Worm (Caenorhabditis elegans) whole organism, L2 larva: ENCODE data around the gene amt-1.
A peak's percentile ranks its signal among the peaks of the same experiment; 100 is the strongest.

Experiments used
- C34F6.9 ChIP-seq: fragments of 150-350 bp; optimal IDR thresholded peaks from 2 replicates; lab custom pipeline; 2014; ENCODE audit warnings: missing biosample characterization, missing genetic modification characterization
- R02D3.7 ChIP-seq: fragments of 150-350 bp; optimal IDR thresholded peaks from 2 replicates; lab custom pipeline; 2014; ENCODE audit warnings: missing biosample characterization, missing genetic modification characterization
- ZK546.5 ChIP-seq: sonication (generic microtip); optimal IDR thresholded peaks from 2 replicates; lab custom pipeline; 2017; ENCODE audit warnings: missing biosample characterization, missing genetic modification characterization
- alr-1 ChIP-seq: fragments of 150-350 bp; optimal IDR thresholded peaks from 2 replicates; lab custom pipeline; 2014; ENCODE audit warnings: missing biosample characterization, missing genetic modification characterization
- aly-2 ChIP-seq: fragments of 150-350 bp; optimal IDR thresholded peaks from 2 replicates; lab custom pipeline; 2014; ENCODE audit warnings: missing biosample characterization, missing genetic modification characterization
- ama-1 ChIP-seq: fragments of 150-350 bp; optimal IDR thresholded peaks from 2 replicates; lab custom pipeline; 2018; ENCODE audit warnings: inconsistent platforms
- blmp-1 ChIP-seq: sonication (generic microtip); optimal IDR thresholded peaks from 2 replicates; lab custom pipeline; 2017; ENCODE audit warnings: missing genetic modification characterization, mild to moderate bottlenecking, missing compliant biosample characterization, antibody characterized with exemption, moderate library complexity; ENCODE audit not compliant: insufficient read depth
- ceh-16 ChIP-seq: fragments of 150-350 bp; optimal IDR thresholded peaks from 2 replicates; lab custom pipeline; 2014; ENCODE audit warnings: missing biosample characterization, missing genetic modification characterization
- crh-2 ChIP-seq: sonication (generic microtip); optimal IDR thresholded peaks from 2 replicates; lab custom pipeline; 2017; ENCODE audit warnings: missing biosample characterization, missing genetic modification characterization
- dmd-4 ChIP-seq: sonication (generic microtip); optimal IDR thresholded peaks from 2 replicates; lab custom pipeline; 2017; ENCODE audit warnings: missing biosample characterization, missing genetic modification characterization
- elt-1 ChIP-seq: fragments of 150-350 bp; optimal IDR thresholded peaks from 2 replicates; lab custom pipeline; 2014; ENCODE audit warnings: missing biosample characterization, missing genetic modification characterization
- gmeb-1 ChIP-seq: fragments of 150-350 bp; optimal IDR thresholded peaks from 2 replicates; lab custom pipeline; 2014; ENCODE audit warnings: missing biosample characterization, missing genetic modification characterization
- lin-11 ChIP-seq: fragments of 150-350 bp; sonication (generic microtip); optimal IDR thresholded peaks from 2 replicates; lab custom pipeline; 2014; ENCODE audit warnings: missing biosample characterization, missing genetic modification characterization, inconsistent platforms, mixed read lengths
- lin-13 ChIP-seq: fragments of 150-350 bp; optimal IDR thresholded peaks from 2 replicates; lab custom pipeline; 2014; ENCODE audit warnings: missing biosample characterization, missing genetic modification reagents, missing genetic modification characterization
- lsy-2 ChIP-seq, 2 experiments: fragments of 150-350 bp in 1 of 2; sonication (generic microtip) in 1 of 2; optimal IDR thresholded peaks; 2 replicates each; lab custom pipeline; 2014 to 2017; ENCODE audit warnings: missing biosample characterization in 2 of 2, missing genetic modification characterization in 2 of 2
- mab-5 ChIP-seq: fragments of 150-350 bp; optimal IDR thresholded peaks from 2 replicates; lab custom pipeline; 2014; ENCODE audit warnings: missing biosample characterization, missing genetic modification characterization
- mdl-1 ChIP-seq, 2 experiments: fragments of 150-350 bp in 1 of 2; sonication (generic microtip) in 1 of 2; optimal IDR thresholded peaks; 2 replicates each; lab custom pipeline; 2017; ENCODE audit warnings: missing biosample characterization in 2 of 2, missing genetic modification characterization in 2 of 2
- nhr-10 ChIP-seq: sonication (generic microtip); optimal IDR thresholded peaks from 2 replicates; lab custom pipeline; 2017; ENCODE audit warnings: missing biosample characterization, missing genetic modification characterization
- nhr-11 ChIP-seq: fragments of 150-350 bp; optimal IDR thresholded peaks from 2 replicates; lab custom pipeline; 2014; ENCODE audit warnings: missing biosample characterization, missing genetic modification characterization
- nhr-12 ChIP-seq: fragments of 150-350 bp; optimal IDR thresholded peaks from 2 replicates; lab custom pipeline; 2014; ENCODE audit warnings: missing biosample characterization, missing genetic modification characterization
- nhr-129 ChIP-seq: fragments of 150-350 bp; optimal IDR thresholded peaks from 2 replicates; lab custom pipeline; 2014; ENCODE audit warnings: missing biosample characterization, missing genetic modification characterization
- nhr-21 ChIP-seq: fragments of 150-350 bp; optimal IDR thresholded peaks from 2 replicates; lab custom pipeline; 2014; ENCODE audit warnings: missing biosample characterization, missing genetic modification characterization
- nhr-23 ChIP-seq: fragments of 150-350 bp; optimal IDR thresholded peaks from 2 replicates; lab custom pipeline; 2014; ENCODE audit warnings: missing biosample characterization, missing genetic modification reagents, missing genetic modification characterization
- nhr-237 ChIP-seq: fragments of 150-350 bp; optimal IDR thresholded peaks from 2 replicates; lab custom pipeline; 2014; ENCODE audit warnings: missing biosample characterization, missing genetic modification characterization
- nhr-25 ChIP-seq: fragments of 150-350 bp; sonication (generic microtip); optimal IDR thresholded peaks from 3 replicates; lab custom pipeline; 2014; ENCODE audit warnings: missing biosample characterization, missing genetic modification characterization
- nhr-6 ChIP-seq: fragments of 150-350 bp; optimal IDR thresholded peaks from 2 replicates; lab custom pipeline; 2014; ENCODE audit warnings: missing biosample characterization, missing genetic modification characterization
- nhr-77 ChIP-seq: fragments of 150-350 bp; optimal IDR thresholded peaks from 2 replicates; lab custom pipeline; 2014; ENCODE audit warnings: missing biosample characterization, missing genetic modification characterization
- peb-1 ChIP-seq: fragments of 150-350 bp; optimal IDR thresholded peaks from 2 replicates; lab custom pipeline; 2014; ENCODE audit warnings: missing biosample characterization, missing genetic modification characterization
- sem-4 ChIP-seq: fragments of 150-350 bp; optimal IDR thresholded peaks from 2 replicates; lab custom pipeline; 2014; ENCODE audit warnings: missing biosample characterization, missing genetic modification reagents, missing genetic modification characterization
- skn-1 ChIP-seq: sonication (generic microtip); optimal IDR thresholded peaks from 2 replicates; lab custom pipeline; 2017; ENCODE audit warnings: missing biosample characterization, missing genetic modification characterization
- sma-3 ChIP-seq: sonication (generic microtip); optimal IDR thresholded peaks from 2 replicates; lab custom pipeline; 2016; ENCODE audit warnings: missing genetic modification reagents, missing genetic modification characterization, missing compliant biosample characterization
- sma-9 ChIP-seq, 2 experiments: fragments of 150-350 bp in 1 of 2; sonication (generic microtip) in 1 of 2; optimal IDR thresholded peaks; 2 replicates each; lab custom pipeline; 2014 to 2016; ENCODE audit warnings: missing genetic modification characterization in 2 of 2, mild to moderate bottlenecking in 1 of 2, missing biosample characterization in 1 of 2, missing compliant biosample characterization in 1 of 2, missing genetic modification reagents in 1 of 2, moderate library complexity in 1 of 2
- snpc-4 ChIP-seq: fragments of 150-350 bp; optimal IDR thresholded peaks from 2 replicates; lab custom pipeline; 2014; ENCODE audit warnings: missing biosample characterization, missing genetic modification characterization
- unc-39 ChIP-seq: fragments of 150-350 bp; optimal IDR thresholded peaks from 2 replicates; lab custom pipeline; 2014; ENCODE audit warnings: missing biosample characterization, missing genetic modification characterization
- unc-55 ChIP-seq: fragments of 150-350 bp; sonication (generic microtip); optimal IDR thresholded peaks from 3 replicates; lab custom pipeline; 2014; ENCODE audit warnings: missing biosample characterization, missing genetic modification reagents, missing genetic modification characterization
- unc-62 ChIP-seq: fragments of 150-350 bp; optimal IDR thresholded peaks from 2 replicates; lab custom pipeline; 2014; ENCODE audit warnings: missing biosample characterization, missing genetic modification reagents, missing genetic modification characterization
- zag-1 ChIP-seq: fragments of 150-350 bp; optimal IDR thresholded peaks from 2 replicates; lab custom pipeline; 2014; ENCODE audit warnings: missing biosample characterization, missing genetic modification characterization
- ztf-1 ChIP-seq: fragments of 200-800 bp; sonication (Bioruptor generic); conservative IDR thresholded peaks from 2 replicates; pipeline ENCODE4 v1.3.6; 2022; ENCODE audit warnings: missing genetic modification characterization, missing compliant biosample characterization
- ztf-11 ChIP-seq: sonication (generic microtip); optimal IDR thresholded peaks from 2 replicates; lab custom pipeline; 2017; ENCODE audit warnings: missing biosample characterization, missing genetic modification characterization
- ztf-4 ChIP-seq: fragments of 150-350 bp; optimal IDR thresholded peaks from 2 replicates; lab custom pipeline; 2014; ENCODE audit warnings: missing biosample characterization, missing genetic modification characterization

amt-1 gene

DNA sequence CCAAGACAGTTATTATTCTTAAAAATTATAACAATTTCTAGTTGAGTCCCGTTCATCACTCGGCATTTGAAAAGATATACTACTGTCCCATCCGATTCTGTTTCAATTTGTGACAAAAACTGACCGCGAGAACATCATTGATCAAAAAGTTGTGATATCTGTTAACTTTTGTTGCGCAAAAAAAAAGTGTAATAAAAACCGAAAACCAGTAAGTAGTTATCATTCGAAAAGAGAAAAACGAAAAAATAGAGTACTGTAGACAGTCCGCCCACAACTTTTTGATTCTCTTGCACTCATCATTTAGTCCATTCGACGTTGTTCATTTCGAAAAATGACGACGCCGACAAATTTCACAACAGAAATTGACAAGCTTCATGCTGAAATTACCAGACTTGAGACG, at the start of gene amt-1:
TSS of gene amt-1 (plus strand) at position 301 of the 400 bp plus-strand sequence.
- TF ChIP-seq unc-62 (GFP tag; lab: Kevin White, UChicago) (no peak), C34F6.9 (tag; lab: Kevin White, UChicago) (no peak), R02D3.7 (tag; lab: Kevin White, UChicago) (no peak), alr-1 (tag; lab: Kevin White, UChicago) (no peak)

DNA sequence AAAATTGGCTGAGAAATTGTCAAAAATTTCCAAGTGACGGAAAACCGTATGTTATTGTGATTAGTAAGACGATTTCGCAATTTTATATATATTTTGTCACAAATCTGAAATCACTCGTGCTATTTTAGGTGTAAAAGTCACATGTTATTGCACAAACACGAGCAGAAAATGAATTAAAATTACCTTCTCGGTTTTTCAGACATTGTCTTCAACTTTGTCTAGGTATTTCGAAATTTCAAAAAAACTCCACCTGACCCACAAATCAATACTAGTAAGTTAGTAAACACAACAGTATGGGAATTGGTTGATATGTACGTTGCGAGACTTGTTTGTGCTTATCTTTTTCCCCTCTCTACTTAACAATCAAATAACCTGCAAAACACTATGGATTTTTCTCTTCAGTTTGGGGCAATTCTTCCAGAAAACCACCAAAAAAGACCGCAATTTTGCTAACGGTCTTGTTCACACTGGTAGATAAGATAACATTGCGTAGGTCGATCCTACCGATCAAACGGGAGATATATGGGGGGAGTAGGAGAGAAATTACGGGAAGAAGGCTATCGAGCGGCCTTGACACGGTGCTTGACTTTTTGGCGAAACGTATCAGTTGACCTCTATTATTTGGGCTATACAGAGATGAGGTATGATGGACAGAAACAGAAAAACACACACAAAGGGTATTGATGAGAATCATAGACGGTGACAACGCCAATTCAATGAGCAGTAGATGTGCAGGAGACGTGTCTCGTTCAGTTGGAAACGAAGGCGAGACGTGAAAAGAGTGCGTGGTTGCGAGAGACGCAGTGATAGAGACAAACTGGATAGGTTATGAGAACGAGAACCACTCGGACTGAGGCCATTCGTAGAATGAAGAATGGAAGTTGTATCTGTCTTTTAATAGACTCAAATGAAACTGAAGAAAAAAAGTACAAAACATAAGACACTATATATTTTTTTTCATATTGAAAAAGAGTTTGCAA, 49.1 kb upstream of the amt-1 start, which contains the start of gene C07A12.7:
TSS of gene C07A12.7 (minus strand) at position 308 of the 980 bp plus-strand sequence.
- TF ChIP-seq snpc-4, result no peak
- TF ChIP-seq nhr-23 (tag; lab: Kevin White, UChicago), result peak; percentile 76
- TF ChIP-seq C34F6.9 (tag; lab: Kevin White, UChicago), result peak; percentile 10
- no peak for TF ChIP-seq nhr-77 (tag; lab: Kevin White, UChicago)
- TF ChIP-seq nhr-21 (tag; lab: Kevin White, UChicago), result peak; percentile 48
- no peak for TF ChIP-seq zag-1 (tag; lab: Kevin White, UChicago)
- TF ChIP-seq sma-3 (GFP tag; lab: Kevin White, UChicago), result peak; percentile 19
- TF ChIP-seq nhr-25 (tag; lab: Kevin White, UChicago), result peak; percentile 27
- TF ChIP-seq nhr-12 (tag; lab: Kevin White, UChicago), result no peak
- TF ChIP-seq ama-1 (lab: Kevin White, UChicago), result no peak
- TF ChIP-seq lsy-2 (tag; optimal IDR thresholded peaks at IDR 0.05; lab: Kevin White, UChicago), result peak in 1 of 2 experiments; percentile 9
- peak; percentile 52 for TF ChIP-seq elt-1
- TF ChIP-seq ceh-16 (tag; lab: Kevin White, UChicago), result peak; percentile 28
- no peak for TF ChIP-seq nhr-11 (tag; lab: Kevin White, UChicago)
- TF ChIP-seq ZK546.5, result no peak
- TF ChIP-seq sma-9 (GFP tag; optimal IDR thresholded peaks at IDR 0.05; lab: Kevin White, UChicago), result peak; percentile 28
- TF ChIP-seq sma-9 (tag; optimal IDR thresholded peaks at IDR 0.05; lab: Kevin White, UChicago), result no peak
- no peak for TF ChIP-seq ztf-11 (tag; lab: Kevin White, UChicago)
- no peak for TF ChIP-seq mdl-1 (tag; optimal IDR thresholded peaks at IDR 0.05; lab: Kevin White, UChicago)
- TF ChIP-seq skn-1 (tag; lab: Kevin White, UChicago), result no peak
- no peak for TF ChIP-seq nhr-237 (tag; lab: Kevin White, UChicago)
- TF ChIP-seq unc-55 (GFP tag; lab: Kevin White, UChicago), result peak; percentile 40
- no peak for TF ChIP-seq crh-2 (tag; lab: Kevin White, UChicago)
- peak; percentile 49 for TF ChIP-seq nhr-129
- TF ChIP-seq, all 48 proteins: peak for 11

DNA sequence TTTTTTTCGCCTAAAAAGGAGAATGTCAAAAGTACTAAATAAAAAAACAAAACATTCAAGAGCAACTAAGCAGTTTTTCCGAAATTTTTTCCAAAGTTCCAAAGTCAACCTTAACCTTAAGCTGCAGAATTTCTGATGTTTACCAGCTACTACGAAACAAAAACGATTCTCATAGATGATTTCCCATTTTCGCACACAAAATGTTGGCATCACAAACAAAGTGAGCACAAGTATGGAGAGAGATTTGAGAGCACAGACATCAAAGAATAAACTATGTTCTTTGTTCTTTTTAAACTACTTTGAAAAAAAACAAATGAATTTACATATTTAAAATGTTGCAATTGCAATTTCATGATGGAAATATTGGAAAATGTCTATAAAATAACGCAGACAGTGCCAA, 47.9 kb upstream of the amt-1 start:
- TF ChIP-seq nhr-21 (tag; lab: Kevin White, UChicago), result no peak
- TF ChIP-seq lin-13 (GFP tag; lab: Kevin White, UChicago), result no peak
- no peak for TF ChIP-seq ztf-1 (GFP tag; lab: Robert Waterston, UW)
- no peak for TF ChIP-seq nhr-10 (tag; lab: Kevin White, UChicago)
- TF ChIP-seq nhr-77 (tag; lab: Kevin White, UChicago), result no peak
- no peak for TF ChIP-seq nhr-23 (tag; lab: Kevin White, UChicago)
- no peak for TF ChIP-seq dmd-4 (tag; lab: Kevin White, UChicago)
- TF ChIP-seq unc-39 (tag; lab: Kevin White, UChicago), result no peak
- TF ChIP-seq nhr-11 (tag; lab: Kevin White, UChicago), result no peak
- no peak for TF ChIP-seq snpc-4
- TF ChIP-seq sem-4 (tag; lab: Kevin White, UChicago), result no peak

DNA sequence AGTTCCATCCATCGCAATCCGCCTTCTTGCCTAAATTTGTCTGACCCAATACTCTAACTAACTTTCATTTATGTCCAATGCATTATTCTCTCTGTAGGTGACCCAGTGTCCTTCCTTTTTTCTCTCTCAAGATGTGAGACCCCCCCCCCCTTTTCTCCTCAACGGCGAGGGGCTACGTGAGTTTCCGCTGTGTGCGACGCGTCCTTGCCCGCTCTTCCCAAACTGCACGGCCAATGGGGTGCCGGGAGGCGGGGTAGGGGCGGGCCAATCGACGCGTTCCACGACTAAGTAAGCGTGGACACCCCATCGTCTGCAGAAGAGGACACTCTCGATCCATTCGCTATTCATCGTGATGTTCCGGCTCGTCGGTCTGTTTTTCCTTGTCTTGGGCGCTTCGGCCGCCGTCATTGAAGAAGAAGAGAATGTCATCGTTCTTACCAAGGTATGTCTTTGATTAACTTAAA, 47.3 kb upstream of the amt-1 start, which contains the start of gene pdi-2:
TSS of gene pdi-2 (plus strand) at position 269 of the 464 bp plus-strand sequence.
- TF ChIP-seq zag-1 (tag; lab: Kevin White, UChicago), result no peak
- peak; percentile 82 for TF ChIP-seq nhr-25 (tag; lab: Kevin White, UChicago)
- no peak for TF ChIP-seq unc-39 (tag; lab: Kevin White, UChicago)
- peak; percentile 33 for TF ChIP-seq sma-9 (GFP tag; optimal IDR thresholded peaks at IDR 0.05; lab: Kevin White, UChicago)
- TF ChIP-seq sma-9 (tag; optimal IDR thresholded peaks at IDR 0.05; lab: Kevin White, UChicago), result no peak
- peak; percentile 70 for TF ChIP-seq lin-11
- no peak for TF ChIP-seq ztf-1 (GFP tag; lab: Robert Waterston, UW)
- peak; percentile 68 for TF ChIP-seq nhr-129
- peak; percentile 68 for TF ChIP-seq gmeb-1 (tag; lab: Kevin White, UChicago)
- TF ChIP-seq R02D3.7 (tag; lab: Kevin White, UChicago), result no peak
- TF ChIP-seq alr-1 (tag; lab: Kevin White, UChicago), result no peak
- no peak for TF ChIP-seq nhr-11 (tag; lab: Kevin White, UChicago)
- peak in 1 of 2 experiments; percentile 52 for TF ChIP-seq mdl-1 (tag; optimal IDR thresholded peaks at IDR 0.05; lab: Kevin White, UChicago)
- peak; percentile 12 for TF ChIP-seq nhr-237 (tag; lab: Kevin White, UChicago)
- TF ChIP-seq ztf-4, result no peak
- peak; percentile 89 for TF ChIP-seq ceh-16 (tag; lab: Kevin White, UChicago)
- TF ChIP-seq ama-1 (lab: Kevin White, UChicago), result peak; percentile 85
- no peak for TF ChIP-seq aly-2 (tag; lab: Kevin White, UChicago)
- TF ChIP-seq C34F6.9 (tag; lab: Kevin White, UChicago), result peak; percentile 59
- no peak for TF ChIP-seq skn-1 (tag; lab: Kevin White, UChicago)
- no peak for TF ChIP-seq peb-1 (tag; lab: Kevin White, UChicago)
- TF ChIP-seq mab-5 (tag; lab: Kevin White, UChicago), result peak; percentile 41
- TF ChIP-seq nhr-6 (tag; lab: Kevin White, UChicago), result no peak
- peak; percentile 75 for TF ChIP-seq blmp-1
- no peak for TF ChIP-seq snpc-4
- TF ChIP-seq crh-2 (tag; lab: Kevin White, UChicago), result peak; percentile 94
- no peak for TF ChIP-seq dmd-4 (tag; lab: Kevin White, UChicago)
- TF ChIP-seq nhr-23 (tag; lab: Kevin White, UChicago), result no peak
